Worm (Caenorhabditis elegans) whole organism, L4/young adult: ENCODE measurements around the gene bus-17.

ENCODE experiments used
- W03F9.2 ChIP-seq: fragments of 150-350 bp; optimal IDR thresholded peaks from 2 replicates; lab custom pipeline; 2014; ENCODE audit warnings: missing biosample characterization, missing genetic modification characterization
- dao-5 ChIP-seq: sonication (generic microtip); optimal IDR thresholded peaks from 2 replicates; lab custom pipeline; 2016; ENCODE audit warnings: missing genotype, missing genetic modification characterization, moderate library complexity, missing compliant biosample characterization
- him-1 ChIP-seq: sonication (generic microtip); optimal IDR thresholded peaks from 2 replicates; lab custom pipeline; 2016; ENCODE audit warnings: missing genotype, missing genetic modification reagents, missing genetic modification characterization, missing compliant biosample characterization

The bus-17 gene

DNA sequence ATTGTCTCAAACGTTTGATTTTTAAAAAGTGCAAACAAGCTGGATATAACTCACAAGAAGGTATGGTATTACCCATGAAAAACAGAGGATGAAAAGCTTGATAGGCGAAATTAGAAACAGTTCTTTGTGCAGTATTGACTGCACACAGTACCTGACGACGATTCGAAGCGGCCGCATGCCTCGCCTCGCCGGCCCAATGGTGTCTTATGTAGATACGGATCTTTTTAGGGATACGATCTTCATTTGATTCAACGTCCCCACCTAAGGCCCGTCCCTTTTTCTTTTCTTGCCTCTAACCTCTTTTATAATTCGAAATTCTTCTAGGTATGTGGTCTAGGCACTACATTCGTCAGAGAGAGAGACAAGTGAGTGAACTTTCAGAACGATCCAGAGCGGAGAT, at the start of gene bus-17:
bus-17 (minus strand) TSS at position 208 of the 400 bp plus-strand sequence.
- TF ChIP-seq dao-5 (tag; lab: Kevin White, UChicago) (no peak), W03F9.2 (tag; lab: Kevin White, UChicago) (no peak), him-1 (tag; lab: Kevin White, UChicago) (no peak)

ce11 chrX:15814548-15814947, 48.4 kb upstream of the bus-17 start:
- TF ChIP-seq dao-5 (tag; lab: Kevin White, UChicago) (no peak), him-1 (tag; lab: Kevin White, UChicago) (no peak), W03F9.2 (tag; lab: Kevin White, UChicago) (no peak)

DNA sequence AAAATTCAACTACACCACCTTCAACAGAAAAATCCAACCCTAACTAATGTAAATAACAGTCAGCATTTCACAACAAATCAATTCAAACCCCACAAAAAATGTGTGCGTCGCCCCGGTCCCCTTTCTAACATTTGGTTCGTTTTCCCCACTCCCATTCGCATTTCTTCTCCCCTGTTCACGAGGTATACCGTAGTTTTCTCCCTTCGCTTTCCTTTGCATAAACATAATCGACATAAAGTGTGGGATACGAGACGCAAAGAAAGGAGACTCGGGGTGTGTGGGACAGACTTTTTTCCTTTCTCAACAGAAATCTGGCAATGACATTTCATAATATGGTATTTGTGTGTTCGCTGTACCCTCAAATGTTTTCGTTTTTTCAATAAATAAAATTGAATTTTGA, 45.2 kb upstream of the bus-17 start:
- TF ChIP-seq W03F9.2 (tag; lab: Kevin White, UChicago) (no peak), dao-5 (tag; lab: Kevin White, UChicago) (no peak), him-1 (tag; lab: Kevin White, UChicago) (no peak)

DNA sequence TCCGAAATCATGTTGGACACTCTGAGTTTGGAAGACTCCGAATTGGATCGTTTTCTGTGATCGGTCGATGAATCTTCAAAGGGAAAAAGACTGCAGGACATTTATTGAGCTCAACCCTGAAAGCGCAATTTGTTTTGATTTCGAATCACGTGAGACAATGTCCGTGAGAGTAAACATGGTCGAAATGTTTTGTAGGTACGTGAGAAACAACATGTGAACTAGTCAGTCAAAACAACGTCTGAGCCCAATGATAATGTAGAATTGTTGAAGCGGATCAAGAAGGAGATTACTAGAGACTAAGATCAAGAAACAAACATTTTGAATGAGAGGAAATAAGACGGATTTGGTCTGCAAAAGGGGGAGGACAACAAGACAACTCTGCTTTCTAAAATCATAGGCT, 37.9 kb upstream of the bus-17 start, which contains the start of gene Y7A5A.7:
Y7A5A.7 (minus strand) TSS at position 101 of the 400 bp plus-strand sequence.
- TF ChIP-seq dao-5 (tag; lab: Kevin White, UChicago) (no peak), him-1 (tag; lab: Kevin White, UChicago) (no peak), W03F9.2 (tag; lab: Kevin White, UChicago) (no peak)

ce11 chrX:15801827-15802226, 35.7 kb upstream of the bus-17 start:
- TF ChIP-seq him-1 (tag; lab: Kevin White, UChicago), result no peak
- no peak for TF ChIP-seq dao-5 (tag; lab: Kevin White, UChicago)
- TF ChIP-seq W03F9.2 (tag; lab: Kevin White, UChicago), result no peak

DNA sequence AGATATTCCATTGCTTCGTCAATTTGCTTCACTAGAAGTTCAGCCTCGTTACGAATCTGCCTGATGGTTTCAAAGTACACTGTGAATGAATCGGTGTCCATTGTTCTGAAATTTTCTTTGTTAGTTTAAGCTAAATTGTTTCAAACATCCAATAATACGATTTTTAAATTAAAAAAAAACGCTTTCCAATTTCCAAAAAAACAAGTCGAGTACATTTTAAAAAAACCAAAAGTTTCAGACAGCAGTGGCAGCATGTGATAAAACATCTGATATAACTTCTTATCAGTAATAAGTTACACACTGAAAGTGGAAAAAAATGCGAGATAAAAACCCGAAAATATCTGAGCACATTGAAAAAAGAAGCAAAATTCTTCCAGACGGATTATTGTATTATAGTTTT, 33.4 kb upstream of the bus-17 start, which contains the start of gene Y7A5A.6:
Y7A5A.6 (minus strand) TSS at position 101 of the 400 bp plus-strand sequence.
- no peak for TF ChIP-seq him-1 (tag; lab: Kevin White, UChicago)
- TF ChIP-seq W03F9.2 (tag; lab: Kevin White, UChicago), result no peak
- TF ChIP-seq dao-5 (tag; lab: Kevin White, UChicago), result no peak

ce11 chrX:15796633-15797032, 30.5 kb upstream of the bus-17 start:
- TF ChIP-seq dao-5 (tag; lab: Kevin White, UChicago) (no peak), W03F9.2 (tag; lab: Kevin White, UChicago) (no peak), him-1 (tag; lab: Kevin White, UChicago) (no peak)

- TF ChIP-seq W03F9.2 (tag; lab: Kevin White, UChicago) (no peak), him-1 (tag; lab: Kevin White, UChicago) (no peak), dao-5 (tag; lab: Kevin White, UChicago) (no peak)
These were observed 28.8 kb upstream of the bus-17 start, which contains the start of gene Y7A5A.10 for ce11 chrX:15794977-15795376. TSS of gene Y7A5A.10 (minus strand) at chrX:15795077.

ce11 chrX:15786726-15787125, 20.6 kb upstream of the bus-17 start, which contains the start of gene Y7A5A.5:
TSS of gene Y7A5A.5 (minus strand) at chrX:15786826.
- TF ChIP-seq W03F9.2 (tag; lab: Kevin White, UChicago) (no peak), him-1 (tag; lab: Kevin White, UChicago) (no peak), dao-5 (tag; lab: Kevin White, UChicago) (no peak)

- TF ChIP-seq him-1 (tag; lab: Kevin White, UChicago) (no peak), W03F9.2 (tag; lab: Kevin White, UChicago) (no peak), dao-5 (tag; lab: Kevin White, UChicago) (no peak)
These were observed 18.4 kb upstream of the bus-17 start, which contains the start of gene Y7A5A.3 for ce11 chrX:15784570-15784969. TSS of gene Y7A5A.3 (minus strand) at chrX:15784670.

ce11 chrX:15782027-15782426, 15.9 kb upstream of the bus-17 start, which contains the start of gene Y7A5A.24:
TSS of gene Y7A5A.24 (minus strand) at chrX:15782127.
- TF ChIP-seq dao-5 (tag; lab: Kevin White, UChicago) (no peak), him-1 (tag; lab: Kevin White, UChicago) (no peak), W03F9.2 (tag; lab: Kevin White, UChicago) (no peak)

- TF ChIP-seq him-1 (tag; lab: Kevin White, UChicago) (no peak), dao-5 (tag; lab: Kevin White, UChicago) (no peak), W03F9.2 (tag; lab: Kevin White, UChicago) (no peak)
These were observed 13.3 kb upstream of the bus-17 start for ce11 chrX:15779503-15779902.

ce11 chrX:15773262-15773908, 7.2 kb upstream of the bus-17 start, which contains the start of gene Y7A5A.13:
TSS of gene Y7A5A.13 (plus strand) at chrX:15773858.
- TF ChIP-seq dao-5 (tag; lab: Kevin White, UChicago) (no peak), W03F9.2 (tag; lab: Kevin White, UChicago) (no peak), him-1 (tag; lab: Kevin White, UChicago) (no peak)
